Worm (Caenorhabditis elegans) whole organism, L1 larva: ENCODE data around the gene rhgf-2.

Source experiments
- C04F5.9 ChIP-seq: sonication (generic microtip); optimal IDR thresholded peaks from 2 replicates; lab custom pipeline; 2016; ENCODE audit warnings: missing genetic modification characterization, missing compliant biosample characterization
- C16A3.4 ChIP-seq: fragments of 150-350 bp; optimal IDR thresholded peaks from 2 replicates; lab custom pipeline; 2014; ENCODE audit warnings: missing biosample characterization, missing genetic modification characterization
- ama-1 ChIP-seq: fragments of 150-350 bp; optimal IDR thresholded peaks from 2 replicates; lab custom pipeline; 2014
- blmp-1 ChIP-seq: fragments of 150-350 bp; optimal IDR thresholded peaks from 2 replicates; lab custom pipeline; 2014; ENCODE audit warnings: missing biosample characterization, missing genetic modification characterization
- ceh-82 ChIP-seq, 3 experiments: fragments of 150-350 bp in 1 of 3; sonication (generic microtip) in 2 of 3; optimal IDR thresholded peaks; 2 replicates each; lab custom pipeline; 2014 to 2017; ENCODE audit warnings: missing biosample characterization in 3 of 3, missing genetic modification characterization in 3 of 3
- ceh-88 ChIP-seq: fragments of 200-800 bp; sonication (Bioruptor generic); IDR thresholded peaks from 2 replicates; pipeline ENCODE4 v1.3.6; 2022; ENCODE audit warnings: missing genetic modification characterization, missing compliant biosample characterization
- dpl-1 ChIP-seq, 3 experiments: fragments of 150-350 bp in 2 of 3; sonication (generic microtip) in 1 of 3; optimal IDR thresholded peaks; 2 replicates each; lab custom pipeline; 2014 to 2017; ENCODE audit warnings: missing biosample characterization in 3 of 3, missing genetic modification characterization in 3 of 3, missing genetic modification reagents in 3 of 3
- dsc-1 ChIP-seq: sonication (generic microtip); optimal IDR thresholded peaks from 2 replicates; lab custom pipeline; 2016; ENCODE audit warnings: mild to moderate bottlenecking, missing genetic modification characterization, missing compliant biosample characterization
- fkh-4 ChIP-seq: sonication (generic microtip); optimal IDR thresholded peaks from 2 replicates; lab custom pipeline; 2016; ENCODE audit warnings: missing compliant biosample characterization, missing genetic modification characterization, borderline replicate concordance
- fos-1 ChIP-seq: fragments of 150-350 bp; optimal IDR thresholded peaks from 2 replicates; lab custom pipeline; 2014; ENCODE audit warnings: missing biosample characterization, missing genetic modification characterization
- grh-1 ChIP-seq: fragments of 200-800 bp; sonication (Bioruptor generic); IDR thresholded peaks from 2 replicates; pipeline ENCODE4 v1.3.6; 2022; ENCODE audit warnings: missing genetic modification reagents, missing genetic modification characterization, missing compliant biosample characterization
- isw-1 ChIP-seq: fragments of 200-800 bp; sonication (Bioruptor generic); IDR thresholded peaks from 2 replicates; pipeline ENCODE4 v1.3.6; 2022; ENCODE audit warnings: missing genetic modification characterization, missing compliant biosample characterization
- lin-13 ChIP-seq: fragments of 150-350 bp; optimal IDR thresholded peaks from 2 replicates; lab custom pipeline; 2014; ENCODE audit warnings: missing biosample characterization, missing genetic modification reagents, missing genetic modification characterization
- lin-14 ChIP-seq: fragments of 200-800 bp; sonication (Bioruptor generic); optimal IDR thresholded peaks from 2 replicates; lab custom pipeline; 2018; ENCODE audit warnings: mild to moderate bottlenecking, missing genetic modification characterization, moderate library complexity, missing compliant biosample characterization
- lin-35 ChIP-seq, 2 experiments: fragments of 150-350 bp; optimal IDR thresholded peaks; 2 replicates each; lab custom pipeline; 2014; ENCODE audit warnings: missing biosample characterization in 2 of 2, missing genetic modification characterization in 2 of 2, missing genetic modification reagents in 2 of 2
- mab-9 ChIP-seq: fragments of 200-800 bp; sonication (Bioruptor generic); IDR thresholded peaks from 2 replicates; pipeline ENCODE4 v1.3.6; 2022; ENCODE audit warnings: missing genetic modification reagents, missing genetic modification characterization, missing compliant biosample characterization
- mdl-1 ChIP-seq, 2 experiments: fragments of 150-350 bp; optimal IDR thresholded peaks; 2 replicates each; lab custom pipeline; 2014 to 2017; ENCODE audit warnings: missing biosample characterization in 2 of 2, missing genetic modification characterization in 2 of 2, inconsistent platforms in 1 of 2
- mep-1 ChIP-seq: fragments of 150-350 bp; optimal IDR thresholded peaks from 2 replicates; lab custom pipeline; 2014; ENCODE audit warnings: missing biosample characterization, missing genetic modification characterization
- nhr-19 ChIP-seq: fragments of 200-800 bp; sonication (Bioruptor generic); conservative IDR thresholded peaks from 2 replicates; pipeline ENCODE4 v1.3.6; 2022; ENCODE audit warnings: missing genetic modification characterization, missing compliant biosample characterization
- nhr-237 ChIP-seq: fragments of 150-350 bp; optimal IDR thresholded peaks from 2 replicates; lab custom pipeline; 2014; ENCODE audit warnings: missing biosample characterization, missing genetic modification characterization
- nhr-47 ChIP-seq: sonication (generic microtip); optimal IDR thresholded peaks from 2 replicates; lab custom pipeline; 2016; ENCODE audit warnings: mild to moderate bottlenecking, missing genetic modification characterization, moderate library complexity, missing compliant biosample characterization
- pax-3 ChIP-seq: fragments of 200-800 bp; sonication (Bioruptor generic); optimal IDR thresholded peaks from 2 replicates; lab custom pipeline; 2018; ENCODE audit warnings: mild to moderate bottlenecking, missing genetic modification characterization, moderate library complexity, missing compliant biosample characterization
- pqm-1 ChIP-seq: sonication (generic microtip); optimal IDR thresholded peaks from 3 replicates; lab custom pipeline; 2017; ENCODE audit warnings: missing biosample characterization, missing genetic modification characterization
- skn-1 ChIP-seq: fragments of 150-350 bp; optimal IDR thresholded peaks from 2 replicates; lab custom pipeline; 2014; ENCODE audit warnings: missing biosample characterization, missing genetic modification characterization
- snpc-4 ChIP-seq: fragments of 150-350 bp; optimal IDR thresholded peaks from 2 replicates; lab custom pipeline; 2014; ENCODE audit warnings: missing biosample characterization, missing genetic modification characterization
- snu-23 ChIP-seq: sonication (generic microtip); optimal IDR thresholded peaks from 2 replicates; lab custom pipeline; 2016; ENCODE audit warnings: missing genetic modification characterization, missing compliant biosample characterization
- sup-37 ChIP-seq: fragments of 200-800 bp; sonication (Bioruptor generic); optimal IDR thresholded peaks from 2 replicates; lab custom pipeline; 2018; ENCODE audit warnings: mild to moderate bottlenecking, missing genetic modification characterization, missing compliant biosample characterization
- swsn-7 ChIP-seq: sonication (generic microtip); optimal IDR thresholded peaks from 2 replicates; lab custom pipeline; 2016; ENCODE audit warnings: missing genetic modification characterization, missing compliant biosample characterization
- unc-98 ChIP-seq: fragments of 200-800 bp; sonication (Bioruptor generic); IDR thresholded peaks from 2 replicates; pipeline ENCODE4 v1.3.6; 2022; ENCODE audit warnings: missing genetic modification characterization, missing compliant biosample characterization
- xbp-1 ChIP-seq: sonication (generic microtip); optimal IDR thresholded peaks from 2 replicates; lab custom pipeline; 2016; ENCODE audit warnings: missing genetic modification characterization, missing compliant biosample characterization
- zag-1 ChIP-seq: fragments of 150-350 bp; optimal IDR thresholded peaks from 2 replicates; lab custom pipeline; 2014; ENCODE audit warnings: missing biosample characterization, missing genetic modification characterization
- zip-4 ChIP-seq: fragments of 200-800 bp; sonication (Bioruptor generic); optimal IDR thresholded peaks from 2 replicates; lab custom pipeline; 2018; ENCODE audit warnings: mild to moderate bottlenecking, missing genetic modification characterization, moderate library complexity, missing compliant biosample characterization
- ztf-11 ChIP-seq, 2 experiments: sonication (generic microtip); optimal IDR thresholded peaks; 2 replicates each; lab custom pipeline; 2016 to 2017; ENCODE audit warnings: missing genetic modification characterization in 2 of 2, missing biosample characterization in 1 of 2, missing compliant biosample characterization in 1 of 2

The rhgf-2 gene

ce11 chrII:4100485-4100884 lies at the start of gene rhgf-2:
TSS of gene rhgf-2 (plus strand) at chrII:4100785.
- TF ChIP-seq blmp-1 (tag; lab: Kevin White, UChicago) = peak; percentile 33
- TF ChIP-seq fkh-4 (tag; lab: Kevin White, UChicago) = no peak
- TF ChIP-seq nhr-47 (tag; lab: Kevin White, UChicago) = no peak
- TF ChIP-seq pax-3 (tag; lab: Kevin White, UChicago) = no peak

ce11 chrII:4062477-4062876 lies 38.1 kb upstream of the rhgf-2 start, which contains the start of gene gadr-4:
TSS of gene gadr-4 (minus strand) at chrII:4062577.
- TF ChIP-seq ama-1 (lab: Kevin White, UChicago) (no peak), zag-1 (tag; lab: Kevin White, UChicago) (no peak), snu-23 (GFP tag; lab: Kevin White, UChicago) (no peak), pqm-1 (tag; lab: Kevin White, UChicago) (no peak), ztf-11 (tag; optimal IDR thresholded peaks at IDR 0.05; lab: Kevin White, UChicago) (no peak), dpl-1 (GFP tag; optimal IDR thresholded peaks at IDR 0.05; lab: Kevin White, UChicago) (no peak), mdl-1 (tag; optimal IDR thresholded peaks at IDR 0.05; lab: Kevin White, UChicago) (no peak), C04F5.9 (tag; lab: Kevin White, UChicago) (no peak), grh-1 (GFP tag; lab: Robert Waterston, UW) (no peak), xbp-1 (tag; lab: Kevin White, UChicago) (no peak), blmp-1 (tag; lab: Kevin White, UChicago) (no peak), unc-98 (no peak), nhr-237 (no peak)

- TF ChIP-seq mab-9 (GFP tag; lab: Robert Waterston, UW) = no peak
- TF ChIP-seq nhr-19 (GFP tag; lab: Robert Waterston, UW) = no peak
Measured at ce11 chrII:4063997-4064396, 36.6 kb upstream of the rhgf-2 start, which contains the start of gene fbxb-118. TSS of gene fbxb-118 (minus strand) at chrII:4064097.

ce11 chrII:4067258-4067657 lies 33.3 kb upstream of the rhgf-2 start, which contains the start of gene W06A11.1:
TSS of gene W06A11.1 (plus strand) at chrII:4067558.
- TF ChIP-seq lin-35 (GFP tag; optimal IDR thresholded peaks at IDR 0.05; lab: Kevin White, UChicago) = no peak
- no peak for TF ChIP-seq swsn-7 (tag; lab: Kevin White, UChicago)
- TF ChIP-seq ceh-88 (GFP tag; lab: Robert Waterston, UW) = no peak
- no peak for TF ChIP-seq mep-1 (tag; lab: Kevin White, UChicago)
- TF ChIP-seq mab-9 (GFP tag; lab: Robert Waterston, UW) = no peak
- no peak for TF ChIP-seq skn-1 (tag; lab: Kevin White, UChicago)

- TF ChIP-seq dpl-1 (GFP tag; optimal IDR thresholded peaks at IDR 0.05; lab: Kevin White, UChicago) = no peak
- TF ChIP-seq xbp-1 (tag; lab: Kevin White, UChicago) = no peak
- TF ChIP-seq zip-4 (GFP tag; lab: Kevin White, UChicago) = no peak
- no peak for TF ChIP-seq ceh-82 (tag; optimal IDR thresholded peaks at IDR 0.05; lab: Kevin White, UChicago)
- no peak for TF ChIP-seq C16A3.4 (tag; lab: Kevin White, UChicago)
- no peak for TF ChIP-seq grh-1 (GFP tag; lab: Robert Waterston, UW)
- no peak for TF ChIP-seq fos-1
- no peak for TF ChIP-seq isw-1 (GFP tag; lab: Robert Waterston, UW)
- TF ChIP-seq dsc-1 (tag; lab: Kevin White, UChicago) = no peak
- TF ChIP-seq sup-37 (GFP tag; lab: Kevin White, UChicago) = no peak
- TF ChIP-seq mab-9 (GFP tag; lab: Robert Waterston, UW) = no peak
- no peak for TF ChIP-seq C04F5.9 (tag; lab: Kevin White, UChicago)
- no peak for TF ChIP-seq lin-13 (GFP tag; lab: Kevin White, UChicago)
- no peak for TF ChIP-seq snpc-4 (tag; lab: Kevin White, UChicago)
- no peak for TF ChIP-seq lin-14 (GFP tag; lab: Kevin White, UChicago)
- TF ChIP-seq mdl-1 (tag; optimal IDR thresholded peaks at IDR 0.05; lab: Kevin White, UChicago) = no peak
- TF ChIP-seq nhr-47 (tag; lab: Kevin White, UChicago) = no peak
Measured at ce11 chrII:4068141-4068540, 32.4 kb upstream of the rhgf-2 start.
